Fruit fly (Drosophila melanogaster): ENCODE measurements around the gene CG8833.

Gene CG8833

DNA sequence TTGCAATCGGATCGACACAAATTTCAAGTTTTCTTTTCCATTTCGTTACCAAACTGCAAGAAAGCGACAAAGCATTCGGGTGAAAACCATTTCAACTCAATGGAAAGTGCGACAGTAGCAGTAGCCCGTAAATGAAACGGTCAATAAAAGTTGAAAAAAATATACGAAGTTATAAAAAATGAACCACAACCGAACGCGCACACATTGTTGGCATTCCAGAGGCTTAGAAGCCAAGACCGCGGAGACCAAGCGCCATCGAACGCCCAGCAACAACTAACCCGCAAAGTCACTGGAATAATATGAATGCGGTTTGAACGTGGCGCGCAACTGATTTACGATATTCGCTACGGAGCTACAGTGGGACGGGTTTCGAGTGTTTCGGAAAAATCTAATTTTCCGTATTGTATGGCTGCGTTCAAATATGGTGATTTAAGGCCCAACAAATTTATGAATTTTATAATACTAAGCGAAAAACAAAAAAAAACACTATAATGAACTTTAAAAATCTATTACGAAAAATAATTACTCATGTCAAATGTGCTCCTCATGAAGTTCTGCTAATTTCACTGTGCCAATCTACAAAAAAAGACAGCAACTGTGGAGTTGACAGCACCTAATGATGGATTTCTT lies 6.7 kb downstream of the CG8833 start (continued):
- TF ChIP-seq sisA (GFP tag; IDR thresholded peaks at IDR 0.05) (peak; percentile 52; the same call in 1 of the 2 replicates), CG2875 (GFP tag; optimal IDR thresholded peaks at IDR 0.05) (no peak), CG8388 (GFP tag; optimal IDR thresholded peaks at IDR 0.05) (peak; percentile 28), CG16815 (GFP tag; optimal IDR thresholded peaks at IDR 0.05) (peak; percentile 11), so (GFP tag; IDR thresholded peaks at IDR 0.05) (no peak), CG16813 (GFP tag; IDR thresholded peaks at IDR 0.05; ENCODE audit: partially characterized antibody) (no peak), CG18619 (GFP tag; optimal IDR thresholded peaks at IDR 0.05) (peak; percentile 48), shn (GFP tag; optimal IDR thresholded peaks at IDR 0.05) (peak; percentile 63), ken (GFP tag; IDR thresholded peaks at IDR 0.05) (no peak), Dek (tag; optimal IDR thresholded peaks at IDR 0.05) (peak; percentile 33), Atf6 (GFP tag; IDR thresholded peaks at IDR 0.05) (peak; percentile 41; the same call in 1 of the 2 replicates), toy (GFP tag; IDR thresholded peaks at IDR 0.05) (no peak), eyg (GFP tag; optimal IDR thresholded peaks at IDR 0.05) (no peak), CoRest (tag; optimal IDR thresholded peaks at IDR 0.05) (peak; percentile 34), CG17385 (GFP tag; optimal IDR thresholded peaks at IDR 0.05) (peak; percentile 7), CG4328 (GFP tag; optimal IDR thresholded peaks at IDR 0.05) (no peak), CG18262 (tag; optimal IDR thresholded peaks at IDR 0.05) (peak; percentile 61), HLH54F (GFP tag; optimal IDR thresholded peaks at IDR 0.05) (peak; percentile 46), MBD-R2 (GFP tag; IDR thresholded peaks at IDR 0.05) (0 out of 2 replicates have a peak, but pooled peaks have one; percentile 17), Elba2 (GFP tag; optimal IDR thresholded peaks at IDR 0.05) (no peak), peb (GFP tag; IDR thresholded peaks at IDR 0.05) (no peak), H15 (GFP tag; IDR thresholded peaks at IDR 0.05) (peak; percentile 45; the same call in 1 of the 3 replicates), CG7745 (tag; optimal IDR thresholded peaks at IDR 0.05) (no peak), Atf3 (GFP tag; optimal IDR thresholded peaks at IDR 0.05) (no peak), sens (GFP tag) (peak; percentile 5), cas (GFP tag; IDR thresholded peaks at IDR 0.05) (0 out of 2 replicates have a peak, but pooled peaks have one; percentile 7), Max (GFP tag; optimal IDR thresholded peaks at IDR 0.05) (peak; percentile 38), CG12769 (tag; optimal IDR thresholded peaks at IDR 0.05) (no peak), CG10959 (GFP tag; IDR thresholded peaks at IDR 0.05) (peak; percentile 20; the same call in 1 of the 2 replicates), CG17361 (GFP tag; IDR thresholded peaks at IDR 0.05) (peak; percentile 71; the same call in 2 of the 3 replicates), Pdp1 (GFP tag; optimal IDR thresholded peaks at IDR 0.05) (peak in 1 of 2 experiments; percentile 1), CG6689 (GFP tag; IDR thresholded peaks at IDR 0.05) (peak; percentile 53), chif (GFP tag; optimal IDR thresholded peaks at IDR 0.05) (peak; percentile 16 to 34), Xrp1 (GFP tag; IDR thresholded peaks at IDR 0.05) (peak; percentile 76), prd (optimal IDR thresholded peaks at IDR 0.05) (no peak), prd (GFP tag; IDR thresholded peaks at IDR 0.05) (peak; percentile 67), fd96Cb (tag; optimal IDR thresholded peaks at IDR 0.05) (peak; percentile 15), fru (optimal IDR thresholded peaks at IDR 0.05) (no peak), phol (tag; optimal IDR thresholded peaks at IDR 0.05) (peak; percentile 50), CG2712 (tag; optimal IDR thresholded peaks at IDR 0.05) (peak; percentile 68), kay (GFP tag; optimal IDR thresholded peaks at IDR 0.05) (no peak), CG14441 (GFP tag; IDR thresholded peaks at IDR 0.05) (peak; percentile 64), jumu (GFP tag; optimal IDR thresholded peaks at IDR 0.05) (peak; percentile 56), CG15479 (GFP tag; optimal IDR thresholded peaks at IDR 0.05) (no peak), sd (tag; optimal IDR thresholded peaks at IDR 0.05) (peak; percentile 98), CG10979 (tag; optimal IDR thresholded peaks at IDR 0.05) (peak; percentile 41), Xbp1 (GFP tag; optimal IDR thresholded peaks at IDR 0.05) (peak; percentile 48), slp2 (GFP tag; optimal IDR thresholded peaks at IDR 0.05) (peak; percentile 23), zen (tag; optimal IDR thresholded peaks at IDR 0.05) (peak; percentile 7), ewg (GFP tag; optimal IDR thresholded peaks at IDR 0.05) (peak; percentile 16)

All from whole organism, embryonic.